Worm (Caenorhabditis elegans): ENCODE data around the gene str-114.

The str-114 gene

DNA sequence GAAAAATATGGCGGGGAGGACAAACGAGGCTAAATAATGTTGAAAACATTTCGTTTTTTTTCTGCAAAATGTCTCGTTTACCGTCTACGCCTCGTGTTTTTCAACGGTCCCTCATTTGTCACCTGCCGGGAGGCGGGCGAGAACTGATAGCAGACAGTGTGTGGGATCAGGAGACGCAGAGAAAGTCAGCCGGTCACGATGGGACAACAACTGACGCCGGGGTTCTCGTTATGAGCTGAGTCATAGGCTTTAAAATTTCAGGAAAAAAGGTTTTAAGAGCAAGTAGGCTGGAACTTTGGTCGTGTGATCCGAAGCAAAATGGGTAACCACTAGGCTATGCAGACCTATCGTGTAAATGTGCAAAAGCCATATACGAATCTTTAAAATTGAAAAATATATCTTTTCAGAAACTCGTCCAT, 36.2 kb downstream of the str-114 start, which contains the start of gene W08A12.2:
Gene W08A12.2, minus strand, starts transcription at position 103 of the 419 bp plus-strand sequence.
- TF ChIP-seq elt-1 (tag; optimal IDR thresholded peaks at IDR 0.05) (no peak), R02D3.7 (tag; optimal IDR thresholded peaks at IDR 0.05) (no peak), hmg-11 (tag; optimal IDR thresholded peaks at IDR 0.05) (no peak), nhr-25 (tag; optimal IDR thresholded peaks at IDR 0.05) (no peak), elt-3 (tag; optimal IDR thresholded peaks at IDR 0.05) (no peak), jun-1 (tag; optimal IDR thresholded peaks at IDR 0.05) (no peak), nfya-1 (tag; optimal IDR thresholded peaks at IDR 0.05; ENCODE audit: insufficient read depth) (peak; percentile 21), nhr-67 (tag; optimal IDR thresholded peaks at IDR 0.05) (no peak)

DNA sequence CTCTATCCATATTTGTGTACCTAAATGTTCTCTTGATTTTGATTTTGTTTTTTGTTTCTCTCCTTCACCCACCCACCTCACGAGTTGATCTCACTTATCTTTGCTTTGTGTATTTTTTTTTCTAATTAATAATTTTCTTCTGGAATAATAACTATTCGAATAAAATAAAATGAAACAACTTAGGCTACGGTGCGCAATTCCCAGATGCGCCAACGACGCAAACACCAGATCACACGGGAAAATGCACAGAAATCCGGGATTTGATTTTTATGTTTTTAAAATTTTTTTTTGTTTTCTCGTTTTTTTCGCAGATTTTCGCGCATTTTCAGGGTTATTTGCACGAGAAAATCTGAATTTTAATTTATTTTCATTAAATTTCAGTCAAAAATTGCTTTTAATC, 36.7 kb downstream of the str-114 start:
- TF ChIP-seq ceh-82 (tag; optimal IDR thresholded peaks at IDR 0.05) (no peak), elt-1 (tag; optimal IDR thresholded peaks at IDR 0.05) (no peak), R02D3.7 (tag; optimal IDR thresholded peaks at IDR 0.05) (no peak), lin-15B (tag; optimal IDR thresholded peaks at IDR 0.05) (no peak), skn-1 (tag; optimal IDR thresholded peaks at IDR 0.05) (no peak), egl-27 (tag; optimal IDR thresholded peaks at IDR 0.05) (no peak), ceh-16 (tag; optimal IDR thresholded peaks at IDR 0.05) (no peak), ztf-11 (tag; optimal IDR thresholded peaks at IDR 0.05) (no peak), elt-2 (tag; optimal IDR thresholded peaks at IDR 0.05) (no peak), jun-1 (tag; optimal IDR thresholded peaks at IDR 0.05) (no peak)

DNA sequence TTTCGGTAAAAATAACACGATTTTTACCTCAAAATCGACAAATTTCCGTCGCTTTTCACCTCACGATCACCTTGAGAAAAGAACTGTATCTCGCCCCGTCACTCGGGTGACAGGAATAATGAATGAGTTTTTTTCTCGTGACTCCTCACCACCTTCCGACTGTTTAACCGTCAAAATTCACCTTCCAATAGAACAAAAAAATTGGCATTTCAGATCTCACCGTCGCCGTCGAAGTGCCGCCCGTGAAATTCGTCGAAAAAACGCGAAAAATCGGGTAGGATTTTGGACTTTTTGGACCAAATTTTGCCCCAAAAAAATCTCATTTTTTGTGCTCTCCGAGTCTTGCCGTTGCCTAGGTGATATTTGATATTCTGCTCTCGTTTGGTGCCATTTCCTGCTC, 37.3 kb downstream of the str-114 start, which contains the start of gene unc-132:
Gene unc-132, plus strand, starts transcription at position 208 of the 400 bp plus-strand sequence.
- TF ChIP-seq lin-15B (tag; optimal IDR thresholded peaks at IDR 0.05) (no peak), egl-5 (tag; optimal IDR thresholded peaks at IDR 0.05) (no peak), lsy-12 (tag; optimal IDR thresholded peaks at IDR 0.05) (no peak), elt-3 (tag; optimal IDR thresholded peaks at IDR 0.05) (no peak), hmg-11 (tag; optimal IDR thresholded peaks at IDR 0.05) (no peak), ztf-11 (tag; optimal IDR thresholded peaks at IDR 0.05) (no peak)

DNA sequence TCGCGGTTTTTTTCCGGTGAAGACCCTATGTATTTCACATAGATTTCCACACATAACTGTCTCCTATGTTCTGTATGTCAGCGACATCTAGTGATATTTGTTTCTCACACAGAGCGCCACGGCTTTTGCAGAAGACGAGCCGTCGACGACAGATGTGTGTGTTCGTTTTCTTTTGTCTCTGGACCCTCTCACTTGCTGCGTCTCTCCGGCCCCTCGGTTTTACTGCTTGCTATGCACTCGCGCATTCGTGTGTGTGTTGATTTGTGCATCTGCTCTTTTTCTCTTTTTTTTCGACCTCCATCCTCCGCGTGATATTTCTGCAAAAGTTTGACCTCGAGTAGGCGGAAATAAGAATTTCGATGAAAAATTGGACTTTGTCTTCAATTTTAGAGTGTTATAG, 39.2 kb downstream of the str-114 start:
- TF ChIP-seq lin-15B (tag; optimal IDR thresholded peaks at IDR 0.05): peak; percentile 29
- TF ChIP-seq nhr-28 (tag; optimal IDR thresholded peaks at IDR 0.05): no peak
- peak; percentile 59 for TF ChIP-seq nfya-1 (tag; optimal IDR thresholded peaks at IDR 0.05; ENCODE audit: insufficient read depth)
- peak; percentile 52 for TF ChIP-seq hmg-11 (tag; optimal IDR thresholded peaks at IDR 0.05)
- peak; percentile 46 for TF ChIP-seq lin-39 (tag; optimal IDR thresholded peaks at IDR 0.05)

DNA sequence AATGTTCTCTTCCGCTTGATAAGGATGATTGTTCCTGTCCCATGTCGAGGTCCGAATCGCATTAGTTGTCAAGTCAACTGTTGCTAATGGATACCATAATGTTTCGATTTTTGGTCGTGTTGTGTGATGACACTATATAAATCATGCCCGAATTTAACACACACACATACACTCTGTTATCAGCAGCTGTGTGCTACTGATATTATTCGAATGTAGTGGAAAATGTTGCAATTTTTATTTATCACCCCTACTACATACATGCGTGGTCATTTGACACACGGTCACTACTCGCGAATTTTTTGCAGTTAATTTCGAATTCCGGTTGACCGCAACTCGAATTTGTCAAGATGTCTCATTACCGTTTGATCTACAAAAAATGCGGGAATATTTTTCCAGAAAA, 43.0 kb downstream of the str-114 start:
- TF ChIP-seq daf-12 (tag; optimal IDR thresholded peaks at IDR 0.05): no peak
- no peak for TF ChIP-seq nhr-237 (tag; optimal IDR thresholded peaks at IDR 0.05)
- TF ChIP-seq pqm-1 (tag; optimal IDR thresholded peaks at IDR 0.05): peak; percentile 50
- TF ChIP-seq nhr-25 (tag; optimal IDR thresholded peaks at IDR 0.05): no peak
- peak; percentile 56 for TF ChIP-seq elt-2 (tag; optimal IDR thresholded peaks at IDR 0.05)

DNA sequence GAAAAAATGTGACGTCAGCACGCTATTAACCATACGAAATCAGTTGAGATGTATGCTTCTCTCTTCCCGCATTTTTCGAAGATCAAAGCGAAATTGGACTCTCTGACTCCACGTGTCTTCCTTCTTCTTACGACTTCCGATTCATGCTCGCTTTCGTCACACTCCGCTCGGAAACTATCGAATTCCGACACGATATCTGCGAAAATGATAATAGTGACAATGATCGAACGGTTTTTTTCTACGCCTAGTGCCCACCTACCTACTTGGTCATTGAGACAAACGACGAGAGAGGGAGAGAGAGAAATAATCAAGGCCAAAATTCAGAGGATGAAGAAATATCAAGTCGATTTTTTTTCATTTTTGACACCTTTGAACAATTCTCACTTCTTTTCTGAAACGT, 44.1 kb downstream of the str-114 start:
- no peak for TF ChIP-seq snpc-4 (tag; optimal IDR thresholded peaks at IDR 0.05)
- no peak for TF ChIP-seq zag-1 (tag; optimal IDR thresholded peaks at IDR 0.05)
- no peak for TF ChIP-seq pha-4 (tag; optimal IDR thresholded peaks at IDR 0.05)
- TF ChIP-seq ceh-16 (tag; optimal IDR thresholded peaks at IDR 0.05): no peak
- TF ChIP-seq eor-1 (tag; optimal IDR thresholded peaks at IDR 0.05): no peak
- no peak for TF ChIP-seq tbx-2 (tag; optimal IDR thresholded peaks at IDR 0.05)

DNA sequence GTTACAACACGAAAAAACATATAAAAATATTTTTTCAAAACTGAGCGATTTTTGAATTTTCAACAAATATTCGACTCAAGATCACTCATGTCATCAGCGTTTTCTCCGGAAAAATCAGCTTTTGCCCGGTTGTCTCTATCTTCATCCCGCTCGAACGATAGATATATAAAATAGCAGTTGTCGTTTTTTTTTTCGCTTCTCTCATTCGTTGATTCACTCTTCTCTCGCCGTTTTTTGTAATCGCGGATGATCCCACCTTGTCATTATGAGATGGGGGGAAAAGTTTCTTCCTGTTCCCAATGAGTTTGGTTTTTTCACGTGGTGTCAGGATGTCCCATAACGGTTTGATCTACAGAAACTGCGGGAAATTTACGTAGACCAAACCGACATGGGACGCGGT, 45.7 kb downstream of the str-114 start:
- peak; percentile 11 for TF ChIP-seq nfya-1 (tag; optimal IDR thresholded peaks at IDR 0.05; ENCODE audit: insufficient read depth)
- TF ChIP-seq nhr-76 (tag; optimal IDR thresholded peaks at IDR 0.05): no peak

DNA sequence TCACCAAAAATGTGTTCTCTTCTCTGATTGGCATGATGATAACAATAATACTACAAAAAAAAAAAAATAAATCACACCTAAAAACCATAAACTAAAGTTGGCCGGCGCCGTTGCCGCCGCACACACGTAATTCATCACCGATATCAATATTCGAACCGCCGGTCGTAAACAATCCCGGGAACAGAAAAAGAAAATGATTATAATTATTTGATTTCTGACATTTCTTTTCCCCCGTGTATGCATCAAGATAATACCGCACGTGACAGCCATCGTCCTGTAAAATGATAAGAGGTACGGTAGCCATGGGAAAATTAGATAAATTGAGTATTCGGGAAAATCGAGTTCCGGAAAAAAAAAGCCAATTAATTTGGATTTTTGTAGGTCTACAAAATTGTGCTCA, 47.5 kb downstream of the str-114 start:
- TF ChIP-seq pha-4 (tag; optimal IDR thresholded peaks at IDR 0.05) (peak; percentile 14), nhr-43 (tag; optimal IDR thresholded peaks at IDR 0.05; ENCODE audit: poor library complexity, severe bottlenecking) (no peak), nfya-1 (tag; optimal IDR thresholded peaks at IDR 0.05; ENCODE audit: insufficient read depth) (peak; percentile 8), nhr-67 (tag; optimal IDR thresholded peaks at IDR 0.05) (no peak), pqm-1 (tag; optimal IDR thresholded peaks at IDR 0.05) (peak; percentile 59), jun-1 (tag; optimal IDR thresholded peaks at IDR 0.05) (peak; percentile 37), elt-2 (tag; optimal IDR thresholded peaks at IDR 0.05) (peak; percentile 98)

All from whole organism, L3 larva.